Worm (Caenorhabditis elegans) whole organism, L1 larva: ENCODE measurements around the gene cdd-1.
A peak's percentile ranks its signal among the peaks of the same experiment; 100 is the strongest.

Source experiments
- ama-1 ChIP-seq: fragments of 150-350 bp; optimal IDR thresholded peaks from 2 replicates; lab custom pipeline; 2014
- ceh-88 ChIP-seq: fragments of 200-800 bp; sonication (Bioruptor generic); IDR thresholded peaks from 2 replicates; pipeline ENCODE4 v1.3.6; 2022; ENCODE audit warnings: missing genetic modification characterization, missing compliant biosample characterization
- ceh-90 ChIP-seq: sonication (generic microtip); optimal IDR thresholded peaks from 2 replicates; lab custom pipeline; 2016; ENCODE audit warnings: missing genetic modification characterization, missing compliant biosample characterization
- efl-1 ChIP-seq, 4 experiments: fragments of 150-350 bp; optimal IDR thresholded peaks in 3 of 4; peaks in 1 of 4; 1 replicate in 1 of 4; 2 replicates in 3 of 4; lab custom pipeline; 2014; ENCODE audit warnings: missing biosample characterization in 2 of 4, missing genetic modification characterization in 2 of 4, missing genetic modification reagents in 2 of 4
- fkh-10 ChIP-seq: sonication (generic microtip); optimal IDR thresholded peaks from 2 replicates; lab custom pipeline; 2017; ENCODE audit warnings: missing biosample characterization, missing genetic modification reagents, missing genetic modification characterization
- nhr-77 ChIP-seq: fragments of 150-350 bp; optimal IDR thresholded peaks from 2 replicates; lab custom pipeline; 2014; ENCODE audit warnings: missing biosample characterization, missing genetic modification characterization
- pag-3 ChIP-seq: sonication (generic microtip); optimal IDR thresholded peaks from 2 replicates; lab custom pipeline; 2017; ENCODE audit warnings: missing genetic modification characterization, mild to moderate bottlenecking, missing compliant biosample characterization, antibody characterized with exemption, borderline replicate concordance; ENCODE audit not compliant: insufficient read depth
- pax-3 ChIP-seq: fragments of 200-800 bp; sonication (Bioruptor generic); optimal IDR thresholded peaks from 2 replicates; lab custom pipeline; 2018; ENCODE audit warnings: mild to moderate bottlenecking, missing genetic modification characterization, moderate library complexity, missing compliant biosample characterization
- skn-1 ChIP-seq: fragments of 150-350 bp; optimal IDR thresholded peaks from 2 replicates; lab custom pipeline; 2014; ENCODE audit warnings: missing biosample characterization, missing genetic modification characterization
- unc-86 ChIP-seq: sonication (generic microtip); optimal IDR thresholded peaks from 2 replicates; lab custom pipeline; 2016; ENCODE audit warnings: missing genetic modification characterization, missing compliant biosample characterization

ce11 chrX:8210999-8211398 is at the start of gene cdd-1:
- TF ChIP-seq fkh-10 (GFP tag; lab: Kevin White, UChicago) (no peak), pax-3 (tag; lab: Kevin White, UChicago) (no peak), skn-1 (tag; lab: Kevin White, UChicago) (no peak), ama-1 (no peak), ceh-88 (GFP tag; lab: Robert Waterston, UW) (no peak), pag-3 (tag; lab: Kevin White, UChicago) (peak; percentile 50), efl-1 (optimal IDR thresholded peaks at IDR 0.05; lab: Kevin White, UChicago) (no peak), efl-1 (GFP tag; optimal IDR thresholded peaks at IDR 0.05 in 1 of 2; lab: Kevin White, UChicago) (peak in 1 of 2 experiments; percentile 79), nhr-77 (tag; lab: Kevin White, UChicago) (no peak), unc-86 (tag; lab: Kevin White, UChicago) (no peak), ceh-90 (tag; lab: Kevin White, UChicago) (no peak)
